Worm (Caenorhabditis elegans) whole organism, young adult: ENCODE results near the gene sid-2.

ENCODE experiments used
- C06A6.2 ChIP-seq: fragments of 200-800 bp; sonication (Bioruptor generic); conservative IDR thresholded peaks from 2 replicates; pipeline ENCODE4 v1.3.6; 2022; ENCODE audit warnings: missing genetic modification characterization, missing compliant biosample characterization
- F49E8.2 ChIP-seq: sonication (generic microtip); optimal IDR thresholded peaks from 3 replicates; lab custom pipeline; 2017; ENCODE audit warnings: missing genetic modification characterization, mild to moderate bottlenecking, missing compliant biosample characterization, antibody characterized with exemption, moderate library complexity; ENCODE audit not compliant: insufficient read depth
- F52B5.7 ChIP-seq: sonication (generic microtip); optimal IDR thresholded peaks from 2 replicates; lab custom pipeline; 2016; ENCODE audit warnings: mild to moderate bottlenecking, missing genetic modification characterization, missing compliant biosample characterization
- K12H6.12 ChIP-seq: fragments of 200-800 bp; sonication (Bioruptor generic); optimal IDR thresholded peaks from 2 replicates; lab custom pipeline; 2018; ENCODE audit warnings: mild to moderate bottlenecking, missing genetic modification characterization, missing compliant biosample characterization
- atf-7 ChIP-seq: sonication (generic microtip); optimal IDR thresholded peaks from 2 replicates; lab custom pipeline; 2017; ENCODE audit warnings: mild to moderate bottlenecking, missing genetic modification characterization, missing compliant biosample characterization
- athp-1 ChIP-seq: sonication (generic microtip); optimal IDR thresholded peaks from 2 replicates; lab custom pipeline; 2017; ENCODE audit warnings: mild to moderate bottlenecking, missing genetic modification characterization, missing compliant biosample characterization
- attf-6 ChIP-seq: fragments of 200-800 bp; sonication (Bioruptor generic); IDR thresholded peaks from 2 replicates; pipeline ENCODE4 v1.3.6; 2022; ENCODE audit warnings: missing genetic modification reagents, missing genetic modification characterization, missing compliant biosample characterization
- egrh-3 ChIP-seq: fragments of 200-800 bp; sonication (Bioruptor generic); IDR thresholded peaks from 2 replicates; pipeline ENCODE4 v1.3.6; 2022; ENCODE audit warnings: missing genetic modification reagents, missing genetic modification characterization, missing compliant biosample characterization
- hlh-12 ChIP-seq: sonication (generic microtip); optimal IDR thresholded peaks from 2 replicates; lab custom pipeline; 2016; ENCODE audit warnings: missing genetic modification characterization, missing compliant biosample characterization
- mcd-1 ChIP-seq: fragments of 200-800 bp; sonication (Bioruptor generic); IDR thresholded peaks from 2 replicates; pipeline ENCODE4 v1.3.6; 2022; ENCODE audit warnings: missing genetic modification reagents, missing genetic modification characterization, missing compliant biosample characterization
- nfya-1 ChIP-seq: sonication (generic microtip); optimal IDR thresholded peaks from 2 replicates; lab custom pipeline; 2017; ENCODE audit warnings: antibody characterized with exemption, missing compliant biosample characterization, missing genetic modification characterization, borderline replicate concordance; ENCODE audit not compliant: insufficient read depth
- snpc-4 ChIP-seq, 5 experiments: fragments of 150-350 bp in 1 of 5; sonication (generic microtip) in 4 of 5; optimal IDR thresholded peaks; 2 replicates each; lab custom pipeline; 2014 to 2018; ENCODE audit warnings: missing genetic modification characterization in 5 of 5, missing biosample characterization in 3 of 5, antibody characterized with exemption in 2 of 5, mild to moderate bottlenecking in 2 of 5, missing compliant biosample characterization in 2 of 5, missing genotype in 2 of 5, moderate library complexity in 2 of 5, missing genetic modification reagents in 1 of 5
- unc-130 ChIP-seq: sonication (generic microtip); optimal IDR thresholded peaks from 2 replicates; lab custom pipeline; 2016; ENCODE audit warnings: missing genetic modification reagents, missing genetic modification characterization, missing compliant biosample characterization
- unc-62 ChIP-seq: fragments of 150-350 bp; optimal IDR thresholded peaks from 2 replicates; lab custom pipeline; 2014; ENCODE audit warnings: missing biosample characterization, missing genetic modification reagents, missing genetic modification characterization

ce11 chrIII:13708415-13708814 is 29.2 kb downstream of the sid-2 start:
- no peak for TF ChIP-seq hlh-12
- no peak for TF ChIP-seq mcd-1 (GFP tag; lab: Robert Waterston, UW)
- TF ChIP-seq attf-6 = no peak
- no peak for TF ChIP-seq egrh-3 (GFP tag; lab: Robert Waterston, UW)
- no peak for TF ChIP-seq F52B5.7 (tag; lab: Kevin White, UChicago)
- no peak for TF ChIP-seq nfya-1 (tag; lab: Kevin White, UChicago)
- no peak for TF ChIP-seq unc-62
- no peak for TF ChIP-seq atf-7 (tag; lab: Kevin White, UChicago)
- TF ChIP-seq F49E8.2 (tag; lab: Kevin White, UChicago) = no peak
- no peak for TF ChIP-seq K12H6.12
- TF ChIP-seq C06A6.2 (GFP tag; lab: Robert Waterston, UW) = no peak
- TF ChIP-seq snpc-4 (GFP tag; optimal IDR thresholded peaks at IDR 0.05; lab: Kevin White, UChicago) = no peak
- TF ChIP-seq snpc-4 (tag; optimal IDR thresholded peaks at IDR 0.05; lab: Kevin White, UChicago) = no peak
- no peak for TF ChIP-seq athp-1
- TF ChIP-seq unc-130 (GFP tag; lab: Kevin White, UChicago) = no peak
